Fruit fly (Drosophila melanogaster) S2 (cell line): ENCODE measurements around the gene CG12883.

Experiments used
- CG8478 ChIP-seq: fragments of >200 bp; optimal IDR thresholded peaks from 2 replicates; lab custom pipeline; 2018
- CTCF ChIP-seq, 2 experiments: fragments of >200 bp; optimal IDR thresholded peaks; 2 replicates each; lab custom pipeline; 2018

DNA sequence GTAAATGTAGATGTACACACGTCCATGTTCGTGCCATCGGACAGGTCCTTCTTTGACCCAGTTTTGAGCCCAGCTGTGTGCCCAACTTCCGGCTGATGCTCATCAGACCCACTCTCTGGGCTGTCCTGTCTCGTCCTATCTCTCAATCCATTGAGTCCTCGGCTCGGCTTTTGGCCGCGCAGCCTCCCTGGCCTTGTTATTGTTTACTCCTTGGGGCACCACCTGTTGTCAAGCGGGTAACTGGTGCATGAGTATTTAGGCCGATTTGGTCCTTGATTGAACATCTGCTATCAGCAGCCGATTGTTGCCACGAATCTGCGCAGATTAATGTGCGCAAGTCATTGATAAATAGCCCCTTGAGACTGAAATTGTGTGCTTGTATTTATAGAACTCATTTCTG, 17.7 kb upstream of the CG12883 start:
- TF ChIP-seq CTCF (optimal IDR thresholded peaks at IDR 0.05; lab: Kevin White, UChicago) (no peak), CG8478 (no peak)
